Worm (Caenorhabditis elegans) whole organism, L4 larva: ENCODE measurements around the gene F59F5.7.

Experiments used
- F10B5.3 ChIP-seq: sonication (generic microtip); optimal IDR thresholded peaks from 2 replicates; lab custom pipeline; 2016; ENCODE audit warnings: mild to moderate bottlenecking, missing genetic modification characterization, missing compliant biosample characterization
- F49E8.2 ChIP-seq: sonication (generic microtip); optimal IDR thresholded peaks from 2 replicates; lab custom pipeline; 2016; ENCODE audit warnings: missing compliant biosample characterization, mild to moderate bottlenecking, missing genetic modification characterization, borderline replicate concordance
- R02D3.7 ChIP-seq: fragments of 150-350 bp; sonication (generic microtip); optimal IDR thresholded peaks from 3 replicates; lab custom pipeline; 2014; ENCODE audit warnings: missing biosample characterization, missing genetic modification characterization
- T26A8.4 ChIP-seq: fragments of 200-800 bp; sonication (Bioruptor generic); IDR thresholded peaks from 2 replicates; pipeline ENCODE4 v1.3.6; 2022; ENCODE audit warnings: missing genetic modification characterization, missing compliant biosample characterization
- Y48G9A.11 ChIP-seq: fragments of 200-800 bp; sonication (Bioruptor generic); IDR thresholded peaks from 2 replicates; pipeline ENCODE4 v1.3.6; 2022; ENCODE audit warnings: missing genetic modification reagents, missing genetic modification characterization, missing compliant biosample characterization
- Y5F2A.4 ChIP-seq: fragments of 200-800 bp; sonication (Bioruptor generic); optimal IDR thresholded peaks from 2 replicates; lab custom pipeline; 2018; ENCODE audit warnings: mild to moderate bottlenecking, missing genetic modification characterization, missing compliant biosample characterization
- ama-1 ChIP-seq: fragments of 150-350 bp; optimal IDR thresholded peaks from 2 replicates; lab custom pipeline; 2014; ENCODE audit warnings: inconsistent platforms, mixed read lengths
- arid-1 ChIP-seq: fragments of 200-800 bp; sonication (Bioruptor generic); conservative IDR thresholded peaks from 2 replicates; pipeline ENCODE4 v1.3.6; 2022; ENCODE audit warnings: missing genetic modification reagents, missing genetic modification characterization, missing compliant biosample characterization
- ceh-44 ChIP-seq: fragments of 200-800 bp; sonication (Bioruptor generic); IDR thresholded peaks from 2 replicates; pipeline ENCODE4 v1.3.6; 2022; ENCODE audit warnings: missing genetic modification reagents, missing genetic modification characterization, missing compliant biosample characterization
- ceh-62 ChIP-seq: sonication (generic microtip); optimal IDR thresholded peaks from 2 replicates; lab custom pipeline; 2017; ENCODE audit warnings: missing biosample characterization, missing genetic modification characterization
- ceh-82 ChIP-seq: sonication (generic microtip); optimal IDR thresholded peaks from 2 replicates; lab custom pipeline; 2017; ENCODE audit warnings: missing biosample characterization, missing genetic modification characterization
- ctbp-1 ChIP-seq: fragments of 200-800 bp; sonication (Bioruptor generic); IDR thresholded peaks from 2 replicates; pipeline ENCODE4 v1.3.6; 2022; ENCODE audit warnings: missing genetic modification reagents, missing genetic modification characterization, missing compliant biosample characterization
- daf-12 ChIP-seq: fragments of 150-350 bp; optimal IDR thresholded peaks from 2 replicates; lab custom pipeline; 2014; ENCODE audit warnings: missing biosample characterization, missing genetic modification reagents, missing genetic modification characterization
- daf-19 ChIP-seq: fragments of 200-800 bp; sonication (Bioruptor generic); conservative IDR thresholded peaks from 2 replicates; pipeline ENCODE4 v1.3.6; 2022; ENCODE audit warnings: missing genetic modification characterization, missing compliant biosample characterization
- dmd-6 ChIP-seq: fragments of 200-800 bp; sonication (Bioruptor generic); IDR thresholded peaks from 2 replicates; pipeline ENCODE4 v1.3.6; 2022; ENCODE audit warnings: missing genetic modification reagents, missing genetic modification characterization, missing compliant biosample characterization
- dpl-1 ChIP-seq: fragments of 150-350 bp; optimal IDR thresholded peaks from 2 replicates; lab custom pipeline; 2014; ENCODE audit warnings: missing biosample characterization, missing genetic modification reagents, missing genetic modification characterization
- dve-1 ChIP-seq: sonication (generic microtip); optimal IDR thresholded peaks from 2 replicates; lab custom pipeline; 2017; ENCODE audit warnings: antibody characterized with exemption, mild to moderate bottlenecking, missing genetic modification characterization, missing compliant biosample characterization; ENCODE audit not compliant: insufficient read depth
- gei-8 ChIP-seq: fragments of 200-800 bp; sonication (Bioruptor generic); optimal IDR thresholded peaks from 2 replicates; lab custom pipeline; 2018; ENCODE audit warnings: mild to moderate bottlenecking, missing genetic modification characterization, missing compliant biosample characterization
- hif-1 ChIP-seq, 2 experiments: sonication (generic microtip); optimal IDR thresholded peaks; 2 replicates each; lab custom pipeline; 2016 to 2017; ENCODE audit warnings: missing compliant biosample characterization in 2 of 2, missing genetic modification characterization in 2 of 2, missing genetic modification reagents in 2 of 2, missing genotype in 2 of 2, mild to moderate bottlenecking in 1 of 2
- hmg-1.1 ChIP-seq: fragments of 200-800 bp; sonication (Bioruptor generic); IDR thresholded peaks from 2 replicates; pipeline ENCODE4 v1.3.6; 2022; ENCODE audit warnings: missing genetic modification reagents, missing genetic modification characterization, missing compliant biosample characterization
- lin-1 ChIP-seq: fragments of 200-800 bp; sonication (Bioruptor generic); IDR thresholded peaks from 2 replicates; pipeline ENCODE4 v1.3.6; 2022; ENCODE audit warnings: missing genetic modification reagents, missing genetic modification characterization, missing compliant biosample characterization
- lin-13 ChIP-seq: fragments of 150-350 bp; optimal IDR thresholded peaks from 2 replicates; lab custom pipeline; 2014; ENCODE audit warnings: missing biosample characterization, missing genetic modification reagents, missing genetic modification characterization
- lin-29 ChIP-seq: fragments of 200-800 bp; sonication (Bioruptor generic); IDR thresholded peaks from 2 replicates; pipeline ENCODE4 v1.3.6; 2022; ENCODE audit warnings: missing genetic modification reagents, missing genetic modification characterization, missing compliant biosample characterization
- lin-39 ChIP-seq: fragments of 150-350 bp; optimal IDR thresholded peaks from 2 replicates; lab custom pipeline; 2014; ENCODE audit warnings: missing biosample characterization, missing genetic modification reagents, missing genetic modification characterization
- madf-9 ChIP-seq: fragments of 200-800 bp; sonication (Bioruptor generic); conservative IDR thresholded peaks from 2 replicates; pipeline ENCODE4 v1.3.6; 2022; ENCODE audit warnings: missing genetic modification reagents, missing genetic modification characterization, missing compliant biosample characterization
- mdl-1 ChIP-seq, 2 experiments: fragments of 150-350 bp in 1 of 2; sonication (generic microtip) in 1 of 2; optimal IDR thresholded peaks; 2 replicates each; lab custom pipeline; 2014 to 2017; ENCODE audit warnings: missing biosample characterization in 2 of 2, missing genetic modification characterization in 2 of 2
- mdt-29 ChIP-seq: fragments of 200-800 bp; sonication (Bioruptor generic); IDR thresholded peaks from 2 replicates; pipeline ENCODE4 v1.3.6; 2022; ENCODE audit warnings: missing genetic modification reagents, missing genetic modification characterization, missing compliant biosample characterization
- nhr-11 ChIP-seq: fragments of 150-350 bp; optimal IDR thresholded peaks from 2 replicates; lab custom pipeline; 2014; ENCODE audit warnings: missing biosample characterization, missing genetic modification characterization
- nhr-41 ChIP-seq: fragments of 200-800 bp; sonication (Bioruptor generic); IDR thresholded peaks from 2 replicates; pipeline ENCODE4 v1.3.6; 2022; ENCODE audit warnings: missing genetic modification reagents, missing genetic modification characterization, missing compliant biosample characterization
- nhr-42 ChIP-seq: fragments of 200-800 bp; sonication (Bioruptor generic); IDR thresholded peaks from 2 replicates; pipeline ENCODE4 v1.3.6; 2022; ENCODE audit warnings: missing genetic modification characterization, missing compliant biosample characterization
- nhr-48 ChIP-seq: sonication (generic microtip); optimal IDR thresholded peaks from 2 replicates; lab custom pipeline; 2016; ENCODE audit warnings: mild to moderate bottlenecking, missing genetic modification characterization, missing compliant biosample characterization
- nhr-6 ChIP-seq: fragments of 150-350 bp; optimal IDR thresholded peaks from 2 replicates; lab custom pipeline; 2014; ENCODE audit warnings: missing biosample characterization, missing genetic modification characterization
- nhr-77 ChIP-seq: fragments of 150-350 bp; optimal IDR thresholded peaks from 2 replicates; lab custom pipeline; 2014; ENCODE audit warnings: missing biosample characterization, missing genetic modification characterization
- pha-4 ChIP-seq, 2 experiments: fragments of 150-350 bp in 1 of 2; fragments of 200-800 bp in 1 of 2; sonication (Bioruptor generic) in 1 of 2; IDR thresholded peaks in 1 of 2; optimal IDR thresholded peaks in 1 of 2; 2 replicates each; pipeline versions ENCODE4 v1.3.6 to Lab custom; 2014 to 2022; ENCODE audit warnings: missing genetic modification characterization in 2 of 2, missing genetic modification reagents in 2 of 2, missing biosample characterization in 1 of 2, missing compliant biosample characterization in 1 of 2
- php-3 ChIP-seq: fragments of 200-800 bp; sonication (Bioruptor generic); IDR thresholded peaks from 2 replicates; pipeline ENCODE4 v1.3.6; 2022; ENCODE audit warnings: missing genetic modification reagents, missing genetic modification characterization, missing compliant biosample characterization
- saeg-2 ChIP-seq: fragments of 200-800 bp; sonication (Bioruptor generic); IDR thresholded peaks from 2 replicates; pipeline ENCODE4 v1.3.6; 2022; ENCODE audit warnings: missing genetic modification reagents, missing genetic modification characterization, missing compliant biosample characterization
- skn-1 ChIP-seq: fragments of 150-350 bp; optimal IDR thresholded peaks from 2 replicates; lab custom pipeline; 2014; ENCODE audit warnings: missing biosample characterization, missing genetic modification characterization
- snpc-4 ChIP-seq: fragments of 150-350 bp; optimal IDR thresholded peaks from 2 replicates; lab custom pipeline; 2014; ENCODE audit warnings: missing biosample characterization, missing genetic modification characterization
- spr-3 ChIP-seq: fragments of 200-800 bp; sonication (Bioruptor generic); optimal IDR thresholded peaks from 2 replicates; lab custom pipeline; 2018; ENCODE audit warnings: mild to moderate bottlenecking, missing genetic modification characterization, missing compliant biosample characterization
- unc-39 ChIP-seq: sonication (generic microtip); optimal IDR thresholded peaks from 2 replicates; lab custom pipeline; 2017; ENCODE audit warnings: missing biosample characterization, missing genetic modification characterization
- unc-62 ChIP-seq, 3 experiments: fragments of 150-350 bp in 1 of 3; sonication (generic microtip); optimal IDR thresholded peaks in 2 of 3; peaks in 1 of 3; 1 replicate in 1 of 3; 2 replicates in 2 of 3; lab custom pipeline; 2014 to 2017; ENCODE audit warnings: missing biosample characterization in 3 of 3, missing genetic modification characterization in 3 of 3, missing genetic modification reagents in 3 of 3, missing genotype in 1 of 3
- vab-7 ChIP-seq: fragments of 200-800 bp; sonication (Bioruptor generic); IDR thresholded peaks from 2 replicates; pipeline ENCODE4 v1.3.6; 2022; ENCODE audit warnings: missing genetic modification reagents, missing genetic modification characterization, missing compliant biosample characterization
- zag-1 ChIP-seq: fragments of 150-350 bp; optimal IDR thresholded peaks from 2 replicates; lab custom pipeline; 2014; ENCODE audit warnings: missing biosample characterization, missing genetic modification characterization
- zfp-2 ChIP-seq: sonication (generic microtip); optimal IDR thresholded peaks from 2 replicates; lab custom pipeline; 2016; ENCODE audit warnings: mild to moderate bottlenecking, missing genetic modification characterization, missing compliant biosample characterization
- zfp-3 ChIP-seq: fragments of 200-800 bp; sonication (Bioruptor generic); conservative IDR thresholded peaks from 2 replicates; pipeline ENCODE4 v1.3.6; 2022; ENCODE audit warnings: missing genetic modification reagents, missing genetic modification characterization, missing compliant biosample characterization
- ztf-11 ChIP-seq: fragments of 150-350 bp; optimal IDR thresholded peaks from 2 replicates; lab custom pipeline; 2014; ENCODE audit warnings: missing biosample characterization, missing genetic modification characterization
- ztf-7 ChIP-seq: fragments of 150-350 bp; optimal IDR thresholded peaks from 2 replicates; lab custom pipeline; 2014; ENCODE audit warnings: missing biosample characterization, missing genetic modification characterization

F59F5.7 gene

DNA sequence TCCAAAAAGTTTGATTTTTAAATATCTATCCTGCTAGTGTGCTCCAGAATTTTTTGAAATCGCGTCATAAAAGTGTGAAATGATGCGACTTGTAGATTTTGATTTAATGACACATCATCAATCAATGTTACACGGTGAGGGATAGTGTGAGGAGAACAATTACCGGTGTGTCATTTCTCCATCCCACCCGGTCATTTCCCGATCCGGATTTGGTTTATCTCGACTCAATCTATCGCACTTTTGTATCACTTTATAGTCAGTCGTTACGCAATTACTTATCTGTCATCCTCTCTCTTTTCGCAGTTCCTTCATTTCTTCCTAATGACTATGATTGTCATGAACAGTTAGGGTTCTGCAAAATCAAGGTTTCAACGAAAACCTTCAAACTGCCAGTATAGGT is 39.1 kb upstream of the F59F5.7 start:
- TF ChIP-seq zfp-2 (tag; lab: Kevin White, UChicago) (no peak), nhr-42 (GFP tag; lab: Robert Waterston, UW) (no peak)

DNA sequence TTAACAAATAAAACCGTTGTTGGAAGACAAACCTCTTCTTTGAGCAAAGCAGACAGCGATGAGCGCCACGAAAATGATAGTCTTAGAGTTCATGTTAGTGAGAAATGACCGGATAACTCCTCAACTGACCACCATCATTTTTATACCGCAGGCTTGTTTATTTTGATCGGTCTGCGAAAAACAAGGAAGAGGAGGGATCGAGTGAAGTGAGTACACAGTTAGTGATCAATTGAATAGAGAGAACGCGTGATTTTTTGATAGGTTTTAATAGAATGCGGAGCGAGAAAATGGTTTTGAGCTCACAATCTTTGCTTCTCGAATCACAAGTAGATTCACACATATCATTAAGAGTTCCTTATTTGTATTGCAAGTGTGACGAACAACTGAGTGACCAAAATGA is 38.0 kb upstream of the F59F5.7 start, which contains the start of gene F14F3.4:
TSS of gene F14F3.4 (minus strand) at position 101 of the 400 bp plus-strand sequence.
- no peak for TF ChIP-seq nhr-6 (tag; lab: Kevin White, UChicago)
- TF ChIP-seq lin-1 (GFP tag; lab: Robert Waterston, UW) = no peak
- no peak for TF ChIP-seq nhr-77 (tag; lab: Kevin White, UChicago)
- no peak for TF ChIP-seq daf-12 (tag; lab: Kevin White, UChicago)
- no peak for TF ChIP-seq ceh-62
- TF ChIP-seq madf-9 = no peak
- TF ChIP-seq T26A8.4 (GFP tag; lab: Robert Waterston, UW) = no peak
- peak in 1 of 2 experiments; percentile 24 for TF ChIP-seq unc-62 (GFP tag; optimal IDR thresholded peaks at IDR 0.05 in 1 of 2; lab: Kevin White, UChicago)
- no peak for TF ChIP-seq unc-62 (tag; optimal IDR thresholded peaks at IDR 0.05; lab: Kevin White, UChicago)

DNA sequence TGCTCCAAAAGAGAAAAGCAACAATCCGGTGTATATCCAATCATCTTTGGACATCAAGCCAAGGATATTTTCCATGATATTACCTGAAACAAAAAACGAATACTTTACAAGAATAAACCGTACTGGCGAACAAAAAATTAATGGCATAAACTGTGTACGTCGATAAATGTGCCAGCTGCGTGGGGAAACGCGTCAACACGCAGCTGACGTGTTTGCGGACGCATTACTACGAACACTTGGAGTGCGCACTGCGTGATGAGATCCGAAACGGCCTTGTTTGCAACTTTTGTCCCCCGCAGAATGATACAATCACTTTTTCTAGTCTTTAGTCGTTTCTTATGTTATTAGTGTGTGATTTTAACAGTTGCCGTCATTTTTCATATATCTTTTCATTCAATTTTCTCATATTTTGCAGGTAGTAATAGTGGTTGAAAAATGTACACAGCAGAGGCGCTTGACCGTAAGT is 34.8 kb upstream of the F59F5.7 start, which contains the start of the genes mboa-7 and git-1:
TSS of gene mboa-7 (minus strand) at position 83 of the 466 bp plus-strand sequence.
TSS of gene git-1 (plus strand) at position 416 of the 466 bp plus-strand sequence.
- TF ChIP-seq dmd-6 (peak; percentile 45), lin-1 (GFP tag; lab: Robert Waterston, UW) (no peak), gei-8 (GFP tag; lab: Kevin White, UChicago) (no peak), pha-4 (GFP tag; IDR thresholded peaks at IDR 0.05; lab: Robert Waterston, UW) (no peak), pha-4 (tag; optimal IDR thresholded peaks at IDR 0.05; lab: Kevin White, UChicago) (no peak), php-3 (GFP tag; lab: Robert Waterston, UW) (no peak), mdt-29 (GFP tag; lab: Robert Waterston, UW) (no peak), saeg-2 (GFP tag; lab: Robert Waterston, UW) (no peak), lin-29 (no peak), ceh-82 (no peak), snpc-4 (tag; lab: Kevin White, UChicago) (no peak), R02D3.7 (no peak), ceh-44 (GFP tag; lab: Robert Waterston, UW) (no peak), nhr-11 (tag; lab: Kevin White, UChicago) (peak; percentile 9), hmg-1.1 (peak; percentile 74), arid-1 (GFP tag; lab: Robert Waterston, UW) (no peak), mdl-1 (tag; optimal IDR thresholded peaks at IDR 0.05; lab: Kevin White, UChicago) (peak in 1 of 2 experiments; percentile 53), lin-39 (tag; lab: Kevin White, UChicago) (no peak), dpl-1 (GFP tag; lab: Kevin White, UChicago) (peak; percentile 51), nhr-77 (tag; lab: Kevin White, UChicago) (no peak), nhr-6 (tag; lab: Kevin White, UChicago) (peak; percentile 16), F49E8.2 (tag; lab: Kevin White, UChicago) (no peak), dve-1 (tag; lab: Kevin White, UChicago) (no peak), unc-39 (tag; lab: Kevin White, UChicago) (no peak), F10B5.3 (no peak), nhr-41 (GFP tag; lab: Robert Waterston, UW) (no peak), vab-7 (GFP tag; lab: Robert Waterston, UW) (no peak), nhr-48 (tag; lab: Kevin White, UChicago) (no peak), spr-3 (GFP tag; lab: Kevin White, UChicago) (no peak), Y48G9A.11 (no peak), ztf-11 (tag; lab: Kevin White, UChicago) (no peak), skn-1 (tag; lab: Kevin White, UChicago) (no peak), hif-1 (tag; optimal IDR thresholded peaks at IDR 0.05; lab: Kevin White, UChicago) (peak in 1 of 2 experiments; percentile 20), ama-1 (lab: Kevin White, UChicago) (no peak), Y5F2A.4 (GFP tag; lab: Kevin White, UChicago) (no peak), ctbp-1 (no peak), zfp-3 (GFP tag; lab: Robert Waterston, UW) (no peak), lin-13 (GFP tag; lab: Kevin White, UChicago) (peak; percentile 57), zag-1 (tag; lab: Kevin White, UChicago) (no peak), ztf-7 (no peak), zfp-2 (tag; lab: Kevin White, UChicago) (no peak), daf-19 (GFP tag; lab: Robert Waterston, UW) (no peak)
